6 worm cellular contexts compared by ENCODE assay signal in the genomic region with DNA sequence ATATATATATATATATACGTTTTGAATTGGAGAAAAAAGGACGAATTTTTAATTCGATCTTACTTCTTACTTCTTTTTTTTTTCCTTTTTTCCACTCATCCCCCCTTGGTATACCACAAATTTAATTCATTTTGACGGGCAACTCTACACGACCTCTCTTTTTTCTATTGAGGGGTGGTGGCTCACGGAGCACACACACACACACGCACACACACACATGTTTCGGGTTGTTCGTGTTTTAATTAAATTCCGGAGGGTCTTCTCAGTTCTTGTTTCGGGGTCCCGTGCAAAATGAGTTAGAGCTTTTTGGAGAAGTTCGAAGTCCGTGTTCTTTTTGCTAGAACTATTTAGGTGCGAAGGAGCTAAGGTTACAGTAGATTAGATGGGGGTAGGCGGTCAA.
TF ChIP-seq lines count a peak whose summit lies in the region.

No protein-coding gene starts in this region.

TF ChIP-seq in whole organism, L1 larva, 84 proteins besides CTCF, POLR2A, EP300 and RAD21:
- no peak for TF ChIP-seq vab-15 (tag; optimal IDR thresholded peaks at IDR 0.05; lab: Kevin White, UChicago)
- peak; percentile 50 for TF ChIP-seq dsc-1 (tag; optimal IDR thresholded peaks at IDR 0.05; lab: Kevin White, UChicago)
- TF ChIP-seq lin-14 (GFP tag; optimal IDR thresholded peaks at IDR 0.05; lab: Kevin White, UChicago): peak; percentile 52
- TF ChIP-seq pax-3 (tag; optimal IDR thresholded peaks at IDR 0.05; lab: Kevin White, UChicago): no peak
- TF ChIP-seq efl-1 (optimal IDR thresholded peaks at IDR 0.05; lab: Kevin White, UChicago): no peak
- TF ChIP-seq efl-1 (GFP tag; optimal IDR thresholded peaks at IDR 0.05 in 1 of 2; lab: Kevin White, UChicago): no peak
- no peak for TF ChIP-seq pqm-1 (tag; optimal IDR thresholded peaks at IDR 0.05; lab: Kevin White, UChicago)
- no peak for TF ChIP-seq ceh-63 (GFP tag; optimal IDR thresholded peaks at IDR 0.05; lab: Kevin White, UChicago)

TF ChIP-seq in whole organism, L2 larva, 48 proteins besides CTCF, POLR2A, EP300 and RAD21:
- peak; percentile 5 for TF ChIP-seq zag-1 (tag; optimal IDR thresholded peaks at IDR 0.05; lab: Kevin White, UChicago)
- TF ChIP-seq nhr-21 (tag; optimal IDR thresholded peaks at IDR 0.05; lab: Kevin White, UChicago): no peak

TF ChIP-seq in whole organism, L4 larva, 104 proteins besides CTCF, POLR2A, EP300 and RAD21:
- TF ChIP-seq Y48G9A.11 (GFP tag; IDR thresholded peaks at IDR 0.05; lab: Robert Waterston, UW): no peak
- no peak for TF ChIP-seq mxl-2 (GFP tag; conservative IDR thresholded peaks at IDR 0.05; lab: Robert Waterston, UW)
- TF ChIP-seq ceh-28 (tag; optimal IDR thresholded peaks at IDR 0.05; lab: Kevin White, UChicago): no peak
- TF ChIP-seq vab-7 (GFP tag; IDR thresholded peaks at IDR 0.05; lab: Robert Waterston, UW): no peak
- no peak for TF ChIP-seq lin-1 (GFP tag; IDR thresholded peaks at IDR 0.05; lab: Robert Waterston, UW)
- TF ChIP-seq dpl-1 (GFP tag; optimal IDR thresholded peaks at IDR 0.05; lab: Kevin White, UChicago): no peak
- TF ChIP-seq zip-11 (GFP tag; IDR thresholded peaks at IDR 0.05; lab: Robert Waterston, UW): no peak
- no peak for TF ChIP-seq nhr-77 (tag; optimal IDR thresholded peaks at IDR 0.05; lab: Kevin White, UChicago)
- TF ChIP-seq ZK337.2 (GFP tag; IDR thresholded peaks at IDR 0.05; lab: Robert Waterston, UW): no peak
- TF ChIP-seq F26F4.8 (GFP tag; conservative IDR thresholded peaks at IDR 0.05; lab: Robert Waterston, UW): no peak
- no peak for TF ChIP-seq aly-2 (tag; optimal IDR thresholded peaks at IDR 0.05; lab: Kevin White, UChicago)
- TF ChIP-seq unc-62 (GFP tag; optimal IDR thresholded peaks at IDR 0.05 in 1 of 2; lab: Kevin White, UChicago): peak in 1 of 2 experiments; percentile 5
- TF ChIP-seq unc-62 (tag; optimal IDR thresholded peaks at IDR 0.05; lab: Kevin White, UChicago): no peak
- TF ChIP-seq ces-1 (GFP tag; optimal IDR thresholded peaks at IDR 0.05; lab: Kevin White, UChicago): peak; percentile 33
- TF ChIP-seq set-16 (GFP tag; IDR thresholded peaks at IDR 0.05; lab: Robert Waterston, UW): no peak

TF ChIP-seq in whole organism, late embryonic, 69 proteins besides CTCF, POLR2A, EP300 and RAD21:
- TF ChIP-seq ceh-22 (tag; optimal IDR thresholded peaks at IDR 0.05; lab: Kevin White, UChicago) (no peak), hlh-13 (GFP tag; optimal IDR thresholded peaks at IDR 0.05; lab: Kevin White, UChicago) (no peak), gmeb-2 (tag; optimal IDR thresholded peaks at IDR 0.05; lab: Kevin White, UChicago) (no peak), dve-1 (tag; optimal IDR thresholded peaks at IDR 0.05; lab: Kevin White, UChicago) (no peak), unc-42 (tag; optimal IDR thresholded peaks at IDR 0.05; lab: Kevin White, UChicago) (peak; percentile 85), npax-4 (tag; optimal IDR thresholded peaks at IDR 0.05; lab: Kevin White, UChicago) (no peak), ceh-6 (GFP tag; optimal IDR thresholded peaks at IDR 0.05; lab: Kevin White, UChicago) (no peak)

TF ChIP-seq in whole organism, mixed stage, embryonic, 35 proteins besides CTCF, POLR2A, EP300 and RAD21:
- TF ChIP-seq sptf-1 (tag; optimal IDR thresholded peaks at IDR 0.05; lab: Kevin White, UChicago) (no peak), ces-1 (GFP tag; optimal IDR thresholded peaks at IDR 0.05; lab: Kevin White, UChicago) (peak; percentile 86)

TF ChIP-seq in whole organism, young adult, 124 proteins besides CTCF, POLR2A, EP300 and RAD21:
- TF ChIP-seq dpl-1 (GFP tag; optimal IDR thresholded peaks at IDR 0.05; lab: Kevin White, UChicago) (no peak), C06A6.2 (GFP tag; conservative IDR thresholded peaks at IDR 0.05; lab: Robert Waterston, UW) (no peak), cebp-2 (GFP tag; IDR thresholded peaks at IDR 0.05; lab: Robert Waterston, UW) (0 out of 2 replicates have a peak, but pooled peaks have one; percentile 10), B0261.1 (tag; optimal IDR thresholded peaks at IDR 0.05; lab: Kevin White, UChicago) (no peak)
TF ChIP-seq in whole organism, young adult: peak in this region for 1.
